Worm (Caenorhabditis elegans) whole organism, L4/young adult: ENCODE data around the gene crn-7.

Experiments used
- W03F9.2 ChIP-seq: fragments of 150-350 bp; optimal IDR thresholded peaks from 2 replicates; lab custom pipeline; 2014; ENCODE audit warnings: missing biosample characterization, missing genetic modification characterization
- dao-5 ChIP-seq: sonication (generic microtip); optimal IDR thresholded peaks from 2 replicates; lab custom pipeline; 2016; ENCODE audit warnings: missing genotype, missing genetic modification characterization, moderate library complexity, missing compliant biosample characterization
- him-1 ChIP-seq: sonication (generic microtip); optimal IDR thresholded peaks from 2 replicates; lab custom pipeline; 2016; ENCODE audit warnings: missing genotype, missing genetic modification reagents, missing genetic modification characterization, missing compliant biosample characterization

- TF ChIP-seq dao-5 (tag; lab: Kevin White, UChicago) = no peak
- TF ChIP-seq W03F9.2 (tag; lab: Kevin White, UChicago) = no peak
- no peak for TF ChIP-seq him-1
Observed at ce11 chrIII:8268296-8268695, at the start of gene crn-7, which contains the start of gene F09G8.7.
